Worm (Caenorhabditis elegans): ENCODE results near the gene fard-1.

fard-1 gene

DNA sequence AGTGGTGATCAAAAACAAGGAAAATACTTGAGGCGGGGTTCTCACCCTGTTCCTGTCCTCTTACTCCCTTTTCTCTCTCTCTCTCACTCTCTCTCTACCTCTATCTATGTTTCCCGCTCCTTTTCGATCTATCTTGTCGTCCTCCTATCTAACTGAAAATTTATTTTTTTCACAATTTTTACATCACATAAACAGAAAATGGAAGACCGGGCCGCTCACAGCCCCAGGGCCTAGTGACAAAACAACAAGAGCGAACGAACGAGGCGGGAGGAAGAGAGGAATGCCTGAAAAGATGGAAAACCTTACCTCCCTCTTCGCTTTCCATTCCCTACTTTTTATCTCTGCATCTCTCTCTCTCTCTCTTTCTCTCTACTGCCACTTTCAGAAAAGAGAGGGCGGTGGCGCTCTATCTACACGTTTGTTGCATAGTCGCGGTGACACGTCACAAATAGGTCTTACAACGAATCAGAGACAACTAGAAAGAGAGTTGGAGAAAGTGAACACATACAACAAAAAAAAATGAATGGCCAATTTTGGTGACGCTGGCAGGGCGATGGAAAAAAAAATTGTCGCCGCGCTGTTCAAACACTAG lies 37.7 kb downstream of the fard-1 start (continued):
- TF ChIP-seq lin-1 (GFP tag; IDR thresholded peaks at IDR 0.05) (no peak), aha-1 (tag) (peak; percentile 64), sdz-12 (GFP tag; optimal IDR thresholded peaks at IDR 0.05) (no peak), dmd-9 (GFP tag; IDR thresholded peaks at IDR 0.05) (no peak)

DNA sequence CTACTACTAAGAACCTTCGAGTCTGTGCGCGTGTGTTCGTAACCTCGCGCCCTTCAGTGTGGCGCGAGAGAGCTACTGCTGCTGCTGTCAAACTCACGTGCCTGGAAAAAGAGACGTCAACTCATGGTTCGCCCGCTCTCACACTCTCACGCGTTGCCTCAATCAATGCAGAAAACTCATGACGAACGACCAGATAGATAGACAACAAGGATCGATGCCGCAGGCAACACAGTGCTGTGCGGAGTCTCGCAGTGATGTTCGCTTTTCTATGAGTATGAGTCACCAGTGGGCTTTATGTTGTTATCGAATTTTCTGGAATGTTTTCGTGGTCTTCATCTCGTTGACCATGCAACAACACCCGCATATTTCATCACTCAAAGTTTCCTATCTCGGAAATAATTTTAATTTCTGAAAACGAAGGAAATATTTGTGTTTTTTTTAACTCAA lies 38.4 kb downstream of the fard-1 start:
- no peak for TF ChIP-seq F44E2.7 (GFP tag; IDR thresholded peaks at IDR 0.05)
- TF ChIP-seq F49E8.2 (tag; optimal IDR thresholded peaks at IDR 0.05; ENCODE audit: borderline replicate concordance): no peak
- TF ChIP-seq nhr-6 (tag; optimal IDR thresholded peaks at IDR 0.05): peak; percentile 33
- no peak for TF ChIP-seq tag-97 (GFP tag; IDR thresholded peaks at IDR 0.05)
- peak; percentile 85 for TF ChIP-seq nhr-28 (tag; optimal IDR thresholded peaks at IDR 0.05)
- TF ChIP-seq fkh-10 (GFP tag; optimal IDR thresholded peaks at IDR 0.05): peak; percentile 75
- TF ChIP-seq mdl-1 (tag; optimal IDR thresholded peaks at IDR 0.05): peak; percentile 88 to 94
- no peak for TF ChIP-seq unc-130 (GFP tag; optimal IDR thresholded peaks at IDR 0.05)
- peak; percentile 73 for TF ChIP-seq ceh-28 (tag; optimal IDR thresholded peaks at IDR 0.05)
- TF ChIP-seq Y75B8A.6 (GFP tag; IDR thresholded peaks at IDR 0.05): peak; percentile 80; the same call in 1 of the 2 replicates
- TF ChIP-seq aha-1 (tag): peak; percentile 99
- no peak for TF ChIP-seq nhr-76 (tag; optimal IDR thresholded peaks at IDR 0.05)
- peak; percentile 100 for TF ChIP-seq hlh-30 (tag; optimal IDR thresholded peaks at IDR 0.05; ENCODE audit: insufficient read depth)
- TF ChIP-seq mdt-29 (GFP tag; IDR thresholded peaks at IDR 0.05): peak; percentile 99
- peak; percentile 60 for TF ChIP-seq mxl-3 (GFP tag; optimal IDR thresholded peaks at IDR 0.05)
- TF ChIP-seq ceh-20 (GFP tag; IDR thresholded peaks at IDR 0.05): peak; percentile 95
- TF ChIP-seq spr-3 (GFP tag; optimal IDR thresholded peaks at IDR 0.05): peak; percentile 3
- peak; percentile 74 for TF ChIP-seq nhr-48 (tag; optimal IDR thresholded peaks at IDR 0.05)
- peak; percentile 93 for TF ChIP-seq set-16 (GFP tag; IDR thresholded peaks at IDR 0.05)
- peak; percentile 62 for TF ChIP-seq lin-13 (GFP tag; optimal IDR thresholded peaks at IDR 0.05)
- TF ChIP-seq F37D6.2 (tag; optimal IDR thresholded peaks at IDR 0.05): peak; percentile 58
- peak; percentile 63 for TF ChIP-seq T20F7.1 (GFP tag; optimal IDR thresholded peaks at IDR 0.05)
- TF ChIP-seq php-3 (GFP tag; IDR thresholded peaks at IDR 0.05): peak; percentile 67; the same call in 1 of the 2 replicates
- 0 out of 2 replicates have a peak, but pooled peaks have one; percentile 52 for TF ChIP-seq mxl-2 (GFP tag; conservative IDR thresholded peaks at IDR 0.05)
- peak; percentile 52 for TF ChIP-seq gei-8 (GFP tag; optimal IDR thresholded peaks at IDR 0.05)
- TF ChIP-seq pha-4 (GFP tag; IDR thresholded peaks at IDR 0.05): peak; percentile 78; the same call in 1 of the 2 replicates
- TF ChIP-seq pha-4 (tag; optimal IDR thresholded peaks at IDR 0.05): no peak
- peak; percentile 8 for TF ChIP-seq ces-1 (GFP tag; optimal IDR thresholded peaks at IDR 0.05)
- TF ChIP-seq zfp-3 (GFP tag; conservative IDR thresholded peaks at IDR 0.05): peak; percentile 76
- TF ChIP-seq nhr-41 (GFP tag; IDR thresholded peaks at IDR 0.05): 0 out of 2 replicates have a peak, but pooled peaks have one; percentile 50
- TF ChIP-seq daf-19 (GFP tag; conservative IDR thresholded peaks at IDR 0.05): no peak
- 0 out of 2 replicates have a peak, but pooled peaks have one; percentile 63 for TF ChIP-seq nhr-42 (GFP tag; IDR thresholded peaks at IDR 0.05)
- TF ChIP-seq spr-1 (tag; optimal IDR thresholded peaks at IDR 0.05): peak; percentile 34
- TF ChIP-seq nhr-11 (tag; optimal IDR thresholded peaks at IDR 0.05): peak; percentile 91
- peak; percentile 90 for TF ChIP-seq nhr-10 (tag; optimal IDR thresholded peaks at IDR 0.05)
- no peak for TF ChIP-seq nhr-237 (tag; optimal IDR thresholded peaks at IDR 0.05)
- TF ChIP-seq lsy-2 (tag; optimal IDR thresholded peaks at IDR 0.05): peak; percentile 82 to 84
- peak; percentile 70 for TF ChIP-seq mes-2 (tag; optimal IDR thresholded peaks at IDR 0.05; ENCODE audit: poor library complexity, severe bottlenecking)
- peak; percentile 6 for TF ChIP-seq dpl-1 (GFP tag; optimal IDR thresholded peaks at IDR 0.05)
- no peak for TF ChIP-seq zfp-2 (tag; optimal IDR thresholded peaks at IDR 0.05)
- TF ChIP-seq egl-43 (GFP tag; IDR thresholded peaks at IDR 0.05): peak; percentile 68; the same call in 1 of the 2 replicates
- TF ChIP-seq mep-1 (tag; optimal IDR thresholded peaks at IDR 0.05): peak; percentile 81
- peak; percentile 54; the same call in 1 of the 2 replicates for TF ChIP-seq madf-9 (GFP tag; conservative IDR thresholded peaks at IDR 0.05)
- TF ChIP-seq dmd-6 (GFP tag; IDR thresholded peaks at IDR 0.05): peak; percentile 92
